Worm (Caenorhabditis elegans) whole organism, L4/young adult: Measurements from ENCODE around the gene C54C6.5.

Experiments used
- W03F9.2 ChIP-seq: fragments of 150-350 bp; optimal IDR thresholded peaks from 2 replicates; lab custom pipeline; 2014; ENCODE audit warnings: missing biosample characterization, missing genetic modification characterization
- dao-5 ChIP-seq: sonication (generic microtip); optimal IDR thresholded peaks from 2 replicates; lab custom pipeline; 2016; ENCODE audit warnings: missing genotype, missing genetic modification characterization, moderate library complexity, missing compliant biosample characterization
- him-1 ChIP-seq: sonication (generic microtip); optimal IDR thresholded peaks from 2 replicates; lab custom pipeline; 2016; ENCODE audit warnings: missing genotype, missing genetic modification reagents, missing genetic modification characterization, missing compliant biosample characterization

DNA sequence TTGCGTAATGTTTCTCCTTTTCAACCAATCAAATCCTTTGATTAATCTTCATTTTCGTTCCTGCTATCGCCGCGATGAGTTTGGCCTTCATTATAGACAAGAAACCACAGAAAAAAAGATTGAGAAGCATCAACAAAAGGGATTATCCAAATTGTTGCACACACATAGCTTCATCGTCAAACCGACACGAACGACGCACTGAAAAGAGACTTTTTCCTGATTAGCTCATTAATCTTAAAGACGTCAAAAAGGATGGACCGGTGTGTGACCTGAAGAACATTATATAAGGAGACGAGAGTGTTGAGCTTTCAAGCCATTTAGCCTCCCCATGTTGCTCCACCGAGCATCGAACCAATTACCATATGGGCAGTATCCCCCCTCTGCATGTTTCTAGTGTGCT is 20.1 kb upstream of the C54C6.5 start:
- no peak for TF ChIP-seq dao-5 (tag; lab: Kevin White, UChicago)
- no peak for TF ChIP-seq him-1 (tag; lab: Kevin White, UChicago)
- no peak for TF ChIP-seq W03F9.2 (tag; lab: Kevin White, UChicago)
